Worm (Caenorhabditis elegans): Measurements from ENCODE around the gene F45E6.1.

- TF ChIP-seq elt-3 (tag; optimal IDR thresholded peaks at IDR 0.05) (no peak), pha-4 (tag; optimal IDR thresholded peaks at IDR 0.05) (no peak), nhr-76 (tag; optimal IDR thresholded peaks at IDR 0.05) (no peak), tbx-8 (GFP tag; optimal IDR thresholded peaks at IDR 0.05) (no peak), snpc-4 (tag; optimal IDR thresholded peaks at IDR 0.05) (no peak), elt-1 (tag; optimal IDR thresholded peaks at IDR 0.05; ENCODE audit: borderline replicate concordance, insufficient read depth) (no peak), ces-1 (GFP tag; optimal IDR thresholded peaks at IDR 0.05) (no peak), ztf-11 (tag; optimal IDR thresholded peaks at IDR 0.05) (no peak)
Observed at ce11 chrX:12513415-12513814, 36.2 kb upstream of the F45E6.1 start.

All from whole organism, mixed stage, embryonic.